Worm (Caenorhabditis elegans) whole organism, L4/young adult: Measurements from ENCODE around the gene F46F5.13.

Experiments used
- W03F9.2 ChIP-seq: fragments of 150-350 bp; optimal IDR thresholded peaks from 2 replicates; lab custom pipeline; 2014; ENCODE audit warnings: missing biosample characterization, missing genetic modification characterization
- him-1 ChIP-seq: sonication (generic microtip); optimal IDR thresholded peaks from 2 replicates; lab custom pipeline; 2016; ENCODE audit warnings: missing genotype, missing genetic modification reagents, missing genetic modification characterization, missing compliant biosample characterization

DNA sequence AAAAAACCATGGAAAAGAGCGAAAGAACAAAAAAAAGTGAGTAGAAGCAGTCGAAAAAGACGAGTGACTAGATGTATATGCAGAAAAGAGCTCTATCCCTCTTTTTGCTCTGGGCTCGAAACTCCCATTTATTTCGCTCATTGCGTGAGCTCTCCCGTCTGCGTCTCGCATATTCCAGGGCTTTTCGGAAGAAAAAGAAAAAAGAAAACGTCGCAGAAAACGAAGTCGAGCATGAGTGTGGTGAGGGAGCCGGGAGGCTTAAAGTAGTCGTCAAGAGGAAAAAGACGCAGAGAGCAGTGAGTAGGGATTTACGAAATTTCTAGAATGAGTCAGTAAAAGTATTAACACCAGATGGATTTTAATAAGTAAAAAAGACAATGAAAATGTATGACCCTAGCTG is 43.3 kb upstream of the F46F5.13 start:
- peak; percentile 79 for TF ChIP-seq him-1 (tag; lab: Kevin White, UChicago)
- TF ChIP-seq W03F9.2 (tag; lab: Kevin White, UChicago): no peak
